Fruit fly (Drosophila melanogaster): ENCODE measurements around the gene raskol.

raskol gene

DNA sequence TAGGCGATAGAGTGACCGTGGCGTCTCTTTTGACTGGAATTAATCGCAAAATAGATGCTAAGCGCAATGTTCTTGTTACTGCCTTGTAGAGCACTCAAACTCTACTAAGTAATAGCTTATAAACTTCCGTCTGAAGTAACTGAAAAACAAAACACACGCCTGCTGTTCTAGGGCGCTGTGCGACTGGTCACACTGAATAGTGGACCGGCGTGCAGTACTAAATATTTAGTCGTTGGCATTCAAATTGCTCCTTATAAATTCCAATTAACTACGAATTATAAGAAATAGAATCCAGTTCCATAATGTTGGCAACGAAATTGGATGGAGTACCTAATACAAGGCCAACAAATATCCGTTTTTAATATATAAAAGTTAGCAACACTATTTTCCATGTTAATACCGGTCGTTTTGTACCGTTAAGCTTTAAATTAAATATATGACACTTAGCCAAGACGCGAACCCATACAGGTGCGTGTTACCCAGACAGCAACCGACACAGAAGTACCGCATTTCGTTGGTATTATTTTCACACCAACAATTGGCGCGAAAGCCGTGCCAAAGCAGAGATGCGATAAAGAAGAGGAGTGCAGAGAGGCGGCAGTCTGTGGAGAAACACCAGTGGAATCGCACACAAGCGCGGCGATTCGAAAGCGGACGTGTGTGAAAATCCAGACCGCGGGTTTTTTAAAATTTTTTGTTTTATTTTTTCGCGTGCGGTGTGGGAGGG lies at the start of gene raskol, which contains the start of gene CG8173 (continued):
- no peak for TF ChIP-seq her (GFP tag; optimal IDR thresholded peaks at IDR 0.05)
- no peak for TF ChIP-seq CG7963 (GFP tag; IDR thresholded peaks at IDR 0.05; ENCODE audit: partially characterized antibody)
- TF ChIP-seq CG3847 (GFP tag; IDR thresholded peaks at IDR 0.05) = 0 out of 2 replicates have a peak, but pooled peaks have one; percentile 8
- no peak for TF ChIP-seq hbn (GFP tag; IDR thresholded peaks at IDR 0.05; ENCODE audit: partially characterized antibody)
- no peak for TF ChIP-seq br (optimal IDR thresholded peaks at IDR 0.05)
- no peak for TF ChIP-seq cas (GFP tag; IDR thresholded peaks at IDR 0.05)
- TF ChIP-seq CG12659 (GFP tag; optimal IDR thresholded peaks at IDR 0.05) = peak; percentile 10
- no peak for TF ChIP-seq seq (GFP tag; IDR thresholded peaks at IDR 0.05)
- TF ChIP-seq CG15514 (GFP tag; optimal IDR thresholded peaks at IDR 0.05) = peak; percentile 81
- TF ChIP-seq Sin3A (optimal IDR thresholded peaks at IDR 0.05) = peak; percentile 84
- TF ChIP-seq exex (tag; optimal IDR thresholded peaks at IDR 0.05) = no peak
- no peak for TF ChIP-seq pros (GFP tag; optimal IDR thresholded peaks at IDR 0.05)
- TF ChIP-seq wek (GFP tag; optimal IDR thresholded peaks at IDR 0.05) = no peak
- TF ChIP-seq CG17385 (GFP tag; optimal IDR thresholded peaks at IDR 0.05) = peak; percentile 56
- TF ChIP-seq tna (GFP tag; IDR thresholded peaks at IDR 0.05; ENCODE audit: partially characterized antibody) = peak; percentile 50; the same call in 1 of the 2 replicates
- TF ChIP-seq CG14965 (GFP tag; optimal IDR thresholded peaks at IDR 0.05; ENCODE audit: borderline replicate concordance) = no peak
- TF ChIP-seq CG12299 (tag; optimal IDR thresholded peaks at IDR 0.05) = no peak

DNA sequence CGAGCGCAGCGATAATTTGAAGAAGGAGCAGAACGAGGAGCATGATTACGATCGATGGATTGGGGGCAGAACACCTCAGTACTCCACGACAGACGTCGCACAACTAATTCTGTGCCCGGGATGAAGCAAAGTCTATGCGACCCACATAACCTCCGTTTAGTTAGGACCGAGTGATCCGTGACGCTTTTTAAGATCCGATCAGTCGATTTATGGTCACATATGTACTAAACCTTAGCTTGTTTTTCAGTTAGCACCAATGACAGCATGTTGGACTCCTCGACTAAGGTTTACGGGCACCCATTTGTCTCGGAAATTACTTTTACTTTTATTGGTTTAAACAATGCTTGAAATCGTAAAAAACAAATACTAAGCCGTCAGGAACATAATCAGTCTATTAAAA lies 38.2 kb upstream of the raskol start, which contains the start of gene CG12990:
TSS of gene CG12990 (minus strand) at position 101 of the 400 bp plus-strand sequence.
- no peak for TF ChIP-seq CG8388 (GFP tag; optimal IDR thresholded peaks at IDR 0.05)
- TF ChIP-seq CG1792 (GFP tag; optimal IDR thresholded peaks at IDR 0.05) = no peak
- no peak for TF ChIP-seq sna (GFP tag; IDR thresholded peaks at IDR 0.05; ENCODE audit: partially characterized antibody)
- no peak for TF ChIP-seq fd102C (GFP tag; optimal IDR thresholded peaks at IDR 0.05)
- TF ChIP-seq tll (GFP tag; optimal IDR thresholded peaks at IDR 0.05) = no peak
- no peak for TF ChIP-seq exex (tag; optimal IDR thresholded peaks at IDR 0.05)
- TF ChIP-seq Meics (GFP tag; optimal IDR thresholded peaks at IDR 0.05) = no peak
- TF ChIP-seq knrl (GFP tag; IDR thresholded peaks at IDR 0.05; ENCODE audit: partially characterized antibody) = no peak
- no peak for TF ChIP-seq CG15011 (GFP tag; optimal IDR thresholded peaks at IDR 0.05)
- TF ChIP-seq schlank (tag; optimal IDR thresholded peaks at IDR 0.05) = no peak
- no peak for TF ChIP-seq unc-4 (GFP tag; IDR thresholded peaks at IDR 0.05; ENCODE audit: partially characterized antibody)
- TF ChIP-seq CG34422 (GFP tag; IDR thresholded peaks at IDR 0.05) = no peak
- no peak for TF ChIP-seq CG18011 (GFP tag; optimal IDR thresholded peaks at IDR 0.05)
- no peak for TF ChIP-seq CG12155 (GFP tag; optimal IDR thresholded peaks at IDR 0.05)
- TF ChIP-seq CG4424 (GFP tag; optimal IDR thresholded peaks at IDR 0.05) = no peak
- no peak for TF ChIP-seq CG11085 (GFP tag; IDR thresholded peaks at IDR 0.05)

DNA sequence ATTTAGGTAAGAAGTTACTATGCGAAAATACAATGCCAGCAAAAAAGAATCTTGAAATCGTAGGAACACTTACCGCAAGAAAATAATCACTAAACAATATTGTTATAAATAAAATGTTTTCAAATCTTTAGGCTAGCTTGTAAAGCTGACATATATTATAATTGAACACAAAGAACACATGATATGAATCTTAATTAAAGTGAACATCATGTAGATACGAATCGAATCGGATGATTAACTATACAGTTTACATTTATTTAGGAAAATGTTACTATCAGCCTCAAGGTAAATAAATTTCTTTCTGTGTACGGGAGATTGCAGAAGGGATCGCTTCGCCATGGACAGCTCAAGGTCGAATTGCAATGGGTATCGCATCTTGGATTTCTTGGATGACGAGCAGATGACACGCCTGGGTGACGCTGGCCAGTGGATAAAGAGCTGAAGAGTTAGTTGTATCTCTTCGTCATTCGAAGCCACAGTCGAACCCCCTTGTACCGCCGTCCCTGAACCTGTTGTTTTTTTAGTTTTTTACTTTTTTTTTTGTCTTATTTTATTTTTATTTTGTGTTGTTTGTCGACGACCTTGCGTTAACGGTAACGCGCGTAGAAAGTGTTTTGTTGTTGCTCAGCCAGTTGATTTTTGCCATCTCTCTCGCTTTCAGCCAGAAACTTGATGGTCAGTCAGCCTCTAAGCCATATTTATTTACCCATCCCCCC lies 31.8 kb upstream of the raskol start:
- TF ChIP-seq ase (GFP tag; IDR thresholded peaks at IDR 0.05) (no peak), Doc3 (GFP tag; IDR thresholded peaks at IDR 0.05; ENCODE audit: partially characterized antibody) (no peak), CG8388 (GFP tag; optimal IDR thresholded peaks at IDR 0.05) (no peak), CG7372 (GFP tag; IDR thresholded peaks at IDR 0.05) (no peak), pzg (GFP tag; optimal IDR thresholded peaks at IDR 0.05) (no peak), CG6272 (GFP tag; IDR thresholded peaks at IDR 0.05) (no peak), HHEX (GFP tag; optimal IDR thresholded peaks at IDR 0.05) (no peak), dimm (GFP tag; IDR thresholded peaks at IDR 0.05) (no peak), CG14710 (tag; optimal IDR thresholded peaks at IDR 0.05) (no peak), CG10209 (GFP tag; optimal IDR thresholded peaks at IDR 0.05) (no peak), p53 (GFP tag; optimal IDR thresholded peaks at IDR 0.05) (no peak), Sox100B (GFP tag; optimal IDR thresholded peaks at IDR 0.05) (no peak), CG3726 (GFP tag; IDR thresholded peaks at IDR 0.05) (no peak), CG4730 (GFP tag; IDR thresholded peaks at IDR 0.05) (no peak), E2f1 (GFP tag; IDR thresholded peaks at IDR 0.05) (no peak), MBD-R2 (GFP tag; IDR thresholded peaks at IDR 0.05) (no peak)
